Fruit fly (Drosophila melanogaster) Kc167 (cell line): ENCODE results near the gene Rlip.

Source experiments
- Sin3A ChIP-seq: fragments of >200 bp; optimal IDR thresholded peaks from 2 replicates; lab custom pipeline; 2018; ENCODE audit warnings: missing external identifiers
- h ChIP-seq: fragments of >200 bp; optimal IDR thresholded peaks from 3 replicates; lab custom pipeline; 2018; ENCODE audit warnings: missing external identifiers
- insv ChIP-seq: fragments of >200 bp; optimal IDR thresholded peaks from 3 replicates; lab custom pipeline; 2018; ENCODE audit warnings: missing external identifiers
- psq ChIP-seq: fragments of >200 bp; optimal IDR thresholded peaks from 2 replicates; lab custom pipeline; 2017; ENCODE audit warnings: missing external identifiers
- ttk ChIP-seq: sonication (Bioruptor generic); optimal IDR thresholded peaks from 2 replicates; lab custom pipeline; 2017; ENCODE audit warnings: missing external identifiers

- TF ChIP-seq h (lab: Kevin White, UChicago) (no peak), ttk (lab: Kevin White, UChicago) (no peak), insv (lab: Kevin White, UChicago) (no peak), Sin3A (lab: Kevin White, UChicago) (no peak), psq (lab: Kevin White, UChicago) (no peak)
Measured at dm6 chr3R:21067543-21067942, 50.1 kb downstream of the Rlip start.
